Fruit fly (Drosophila melanogaster): ENCODE measurements around the gene CG31668.
A peak's percentile ranks its signal among the peaks of the same experiment; 100 is the strongest.

Gene CG31668

DNA sequence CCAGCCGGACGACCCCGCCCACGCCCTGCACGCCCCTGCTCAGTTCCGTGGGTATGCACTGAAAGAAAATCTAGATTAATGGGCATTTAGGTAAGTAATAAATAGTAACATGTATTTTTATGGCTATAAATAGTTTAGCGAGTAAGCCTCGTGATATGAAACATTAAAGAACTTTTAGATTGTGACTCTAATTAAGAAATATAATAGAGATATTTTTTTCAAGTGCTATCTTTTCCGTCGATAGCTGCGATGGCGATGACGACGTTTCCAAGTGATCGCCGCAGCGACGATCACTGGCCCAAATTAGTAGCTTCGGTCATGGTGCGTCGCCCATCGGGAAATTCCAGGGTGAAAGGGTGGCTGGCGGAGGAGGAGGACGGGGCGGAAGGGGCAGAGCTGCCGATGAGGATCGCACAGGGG, 25.8 kb downstream of the CG31668 start (continued):
- TF ChIP-seq unc-4 (GFP tag; IDR thresholded peaks at IDR 0.05; ENCODE audit: partially characterized antibody) (no peak), CG30403 (GFP tag; optimal IDR thresholded peaks at IDR 0.05) (peak; percentile 88), CrebB (tag; optimal IDR thresholded peaks at IDR 0.05) (peak; percentile 78), Hr78 (GFP tag; optimal IDR thresholded peaks at IDR 0.05) (peak in 1 of 2 experiments; percentile 97), gcm2 (GFP tag; optimal IDR thresholded peaks at IDR 0.05) (peak; percentile 44), Usf (GFP tag; optimal IDR thresholded peaks at IDR 0.05) (peak; percentile 47), NfI (GFP tag; optimal IDR thresholded peaks at IDR 0.05) (peak; percentile 79), Med (GFP tag) (peak; percentile 97), sens (GFP tag) (peak; percentile 98), CG18764 (GFP tag; optimal IDR thresholded peaks at IDR 0.05) (peak; percentile 77), CkIIα-i1 (GFP tag; IDR thresholded peaks at IDR 0.05) (peak; percentile 62), sd (tag; optimal IDR thresholded peaks at IDR 0.05) (peak; percentile 54), danr (GFP tag; IDR thresholded peaks at IDR 0.05) (peak; percentile 70), Hmx (GFP tag; optimal IDR thresholded peaks at IDR 0.05) (peak; percentile 49), tx (GFP tag; optimal IDR thresholded peaks at IDR 0.05) (peak; percentile 60), CG32767 (GFP tag; IDR thresholded peaks at IDR 0.05) (peak; percentile 85), Xrp1 (GFP tag; IDR thresholded peaks at IDR 0.05) (peak; percentile 94), sna (GFP tag; IDR thresholded peaks at IDR 0.05; ENCODE audit: partially characterized antibody) (no peak), az2 (GFP tag; optimal IDR thresholded peaks at IDR 0.05) (peak; percentile 90), CG3281 (GFP tag; optimal IDR thresholded peaks at IDR 0.05) (peak; percentile 81), Bdp1 (GFP tag; optimal IDR thresholded peaks at IDR 0.05) (peak; percentile 61), p53 (GFP tag; optimal IDR thresholded peaks at IDR 0.05) (peak; percentile 22), tll (GFP tag; optimal IDR thresholded peaks at IDR 0.05) (peak in 1 of 2 experiments; percentile 31), GATAe (GFP tag; conservative IDR thresholded peaks at IDR 0.05) (peak; percentile 62), mld (GFP tag; IDR thresholded peaks at IDR 0.05; ENCODE audit: partially characterized antibody) (no peak), gt (GFP tag; IDR thresholded peaks at IDR 0.05) (peak; percentile 67), Opbp (GFP tag; IDR thresholded peaks at IDR 0.05; ENCODE audit: partially characterized antibody) (no peak), CG18619 (GFP tag; optimal IDR thresholded peaks at IDR 0.05) (peak; percentile 74), ftz-f1 (GFP tag; optimal IDR thresholded peaks at IDR 0.05) (peak; percentile 10), CG8359 (GFP tag; optimal IDR thresholded peaks at IDR 0.05; ENCODE audit: borderline replicate concordance) (peak; percentile 76), CG14441 (GFP tag; IDR thresholded peaks at IDR 0.05) (peak; percentile 85), so (GFP tag; IDR thresholded peaks at IDR 0.05) (peak; percentile 90), phol (tag; optimal IDR thresholded peaks at IDR 0.05) (peak; percentile 94), CG17612 (GFP tag; IDR thresholded peaks at IDR 0.05) (peak; percentile 65; the same call in 1 of the 2 replicates), amos (GFP tag; IDR thresholded peaks at IDR 0.05; ENCODE audit: partially characterized antibody) (no peak), dmrt11E (tag; optimal IDR thresholded peaks at IDR 0.05) (peak; percentile 93), pita (GFP tag; optimal IDR thresholded peaks at IDR 0.05) (no peak), NFAT (GFP tag; IDR thresholded peaks at IDR 0.05) (peak; percentile 61), klu (GFP tag; IDR thresholded peaks at IDR 0.05) (peak; percentile 64), Bgb (GFP tag; IDR thresholded peaks at IDR 0.05; ENCODE audit: partially characterized antibody) (no peak), E2f2 (GFP tag; IDR thresholded peaks at IDR 0.05) (peak; percentile 69), CG2712 (tag; optimal IDR thresholded peaks at IDR 0.05) (peak; percentile 96), CG2875 (GFP tag; optimal IDR thresholded peaks at IDR 0.05) (peak; percentile 91), Atf6 (GFP tag; IDR thresholded peaks at IDR 0.05) (peak; percentile 87), CG18011 (GFP tag; optimal IDR thresholded peaks at IDR 0.05) (peak; percentile 64), Sox102F (GFP tag; optimal IDR thresholded peaks at IDR 0.05) (peak; percentile 96), TFAM (GFP tag; optimal IDR thresholded peaks at IDR 0.05) (peak; percentile 75), disco-r (GFP tag; optimal IDR thresholded peaks at IDR 0.05) (peak; percentile 34), usp (GFP tag; optimal IDR thresholded peaks at IDR 0.05) (no peak), Rfx (GFP tag; IDR thresholded peaks at IDR 0.05) (peak; percentile 88)
